Worm (Caenorhabditis elegans) whole organism, L4 larva: ENCODE data around the gene srh-55.

Experiments used
- F44E2.7 ChIP-seq: fragments of 200-800 bp; sonication (Bioruptor generic); IDR thresholded peaks from 2 replicates; pipeline ENCODE4 v2.1.2; 2022; ENCODE audit warnings: missing genetic modification characterization, missing compliant biosample characterization
- F49E8.2 ChIP-seq: sonication (generic microtip); optimal IDR thresholded peaks from 2 replicates; lab custom pipeline; 2016; ENCODE audit warnings: missing compliant biosample characterization, mild to moderate bottlenecking, missing genetic modification characterization, borderline replicate concordance
- Y5F2A.4 ChIP-seq: fragments of 200-800 bp; sonication (Bioruptor generic); optimal IDR thresholded peaks from 2 replicates; lab custom pipeline; 2018; ENCODE audit warnings: mild to moderate bottlenecking, missing genetic modification characterization, missing compliant biosample characterization
- ceh-20 ChIP-seq: fragments of 200-800 bp; sonication (Bioruptor generic); IDR thresholded peaks from 2 replicates; pipeline ENCODE4 v1.3.6; 2022; ENCODE audit warnings: missing genetic modification reagents, missing genetic modification characterization, missing compliant biosample characterization
- ceh-44 ChIP-seq: fragments of 200-800 bp; sonication (Bioruptor generic); IDR thresholded peaks from 2 replicates; pipeline ENCODE4 v1.3.6; 2022; ENCODE audit warnings: missing genetic modification reagents, missing genetic modification characterization, missing compliant biosample characterization
- ceh-62 ChIP-seq: sonication (generic microtip); optimal IDR thresholded peaks from 2 replicates; lab custom pipeline; 2017; ENCODE audit warnings: missing biosample characterization, missing genetic modification characterization
- ceh-82 ChIP-seq: sonication (generic microtip); optimal IDR thresholded peaks from 2 replicates; lab custom pipeline; 2017; ENCODE audit warnings: missing biosample characterization, missing genetic modification characterization
- ces-1 ChIP-seq: fragments of 150-350 bp; sonication (generic microtip); optimal IDR thresholded peaks from 4 replicates; lab custom pipeline; 2014; ENCODE audit warnings: missing biosample characterization, missing genetic modification reagents, missing genetic modification characterization
- cey-2 ChIP-seq: sonication (generic microtip); optimal IDR thresholded peaks from 3 replicates; lab custom pipeline; 2017; ENCODE audit warnings: missing genetic modification characterization, mild to moderate bottlenecking, missing compliant biosample characterization, antibody characterized with exemption, borderline replicate concordance; ENCODE audit not compliant: insufficient read depth
- daf-19 ChIP-seq: fragments of 200-800 bp; sonication (Bioruptor generic); conservative IDR thresholded peaks from 2 replicates; pipeline ENCODE4 v1.3.6; 2022; ENCODE audit warnings: missing genetic modification characterization, missing compliant biosample characterization
- dmd-6 ChIP-seq: fragments of 200-800 bp; sonication (Bioruptor generic); IDR thresholded peaks from 2 replicates; pipeline ENCODE4 v1.3.6; 2022; ENCODE audit warnings: missing genetic modification reagents, missing genetic modification characterization, missing compliant biosample characterization
- dmd-8 ChIP-seq: fragments of 200-800 bp; sonication (Bioruptor generic); IDR thresholded peaks from 2 replicates; pipeline ENCODE4 v1.3.6; 2022; ENCODE audit warnings: missing genetic modification characterization, missing compliant biosample characterization
- dve-1 ChIP-seq: sonication (generic microtip); optimal IDR thresholded peaks from 2 replicates; lab custom pipeline; 2017; ENCODE audit warnings: antibody characterized with exemption, mild to moderate bottlenecking, missing genetic modification characterization, missing compliant biosample characterization; ENCODE audit not compliant: insufficient read depth
- egl-43 ChIP-seq: fragments of 200-800 bp; sonication (Bioruptor generic); IDR thresholded peaks from 2 replicates; pipeline ENCODE4 v1.3.6; 2022; ENCODE audit warnings: missing genetic modification reagents, missing genetic modification characterization, missing compliant biosample characterization
- hif-1 ChIP-seq, 2 experiments: sonication (generic microtip); optimal IDR thresholded peaks; 2 replicates each; lab custom pipeline; 2016 to 2017; ENCODE audit warnings: missing compliant biosample characterization in 2 of 2, missing genetic modification characterization in 2 of 2, missing genetic modification reagents in 2 of 2, missing genotype in 2 of 2, mild to moderate bottlenecking in 1 of 2
- hlh-30 ChIP-seq: sonication (generic microtip); optimal IDR thresholded peaks from 2 replicates; lab custom pipeline; 2017; ENCODE audit warnings: antibody characterized with exemption, mild to moderate bottlenecking, missing genetic modification characterization, missing compliant biosample characterization; ENCODE audit not compliant: insufficient read depth
- lin-1 ChIP-seq: fragments of 200-800 bp; sonication (Bioruptor generic); IDR thresholded peaks from 2 replicates; pipeline ENCODE4 v1.3.6; 2022; ENCODE audit warnings: missing genetic modification reagents, missing genetic modification characterization, missing compliant biosample characterization
- lin-13 ChIP-seq: fragments of 150-350 bp; optimal IDR thresholded peaks from 2 replicates; lab custom pipeline; 2014; ENCODE audit warnings: missing biosample characterization, missing genetic modification reagents, missing genetic modification characterization
- lin-29 ChIP-seq: fragments of 200-800 bp; sonication (Bioruptor generic); IDR thresholded peaks from 2 replicates; pipeline ENCODE4 v1.3.6; 2022; ENCODE audit warnings: missing genetic modification reagents, missing genetic modification characterization, missing compliant biosample characterization
- lsy-2 ChIP-seq, 2 experiments: fragments of 150-350 bp in 1 of 2; sonication (generic microtip) in 1 of 2; optimal IDR thresholded peaks; 2 replicates each; lab custom pipeline; 2014 to 2017; ENCODE audit warnings: missing biosample characterization in 2 of 2, missing genetic modification characterization in 2 of 2
- madf-5 ChIP-seq, 2 experiments: fragments of 200-800 bp; sonication (Bioruptor generic); IDR thresholded peaks; 2 replicates each; pipeline ENCODE4 v1.3.6; 2022; ENCODE audit warnings: missing compliant biosample characterization in 2 of 2, missing genetic modification characterization in 2 of 2
- mdt-29 ChIP-seq: fragments of 200-800 bp; sonication (Bioruptor generic); IDR thresholded peaks from 2 replicates; pipeline ENCODE4 v1.3.6; 2022; ENCODE audit warnings: missing genetic modification reagents, missing genetic modification characterization, missing compliant biosample characterization
- mes-2 ChIP-seq: sonication (generic microtip); optimal IDR thresholded peaks from 2 replicates; lab custom pipeline; 2016; ENCODE audit warnings: missing genotype, mild to moderate bottlenecking, missing genetic modification characterization, missing compliant biosample characterization; ENCODE audit not compliant: poor library complexity, severe bottlenecking
- mxl-3 ChIP-seq: fragments of 200-800 bp; sonication (Bioruptor generic); optimal IDR thresholded peaks from 2 replicates; lab custom pipeline; 2018; ENCODE audit warnings: mild to moderate bottlenecking, missing genetic modification characterization, missing compliant biosample characterization
- nhr-102 ChIP-seq: sonication (generic microtip); optimal IDR thresholded peaks from 2 replicates; lab custom pipeline; 2016; ENCODE audit warnings: mild to moderate bottlenecking, missing genetic modification characterization, moderate library complexity, missing compliant biosample characterization
- nhr-25 ChIP-seq: sonication (generic microtip); optimal IDR thresholded peaks from 2 replicates; lab custom pipeline; 2017; ENCODE audit warnings: missing genetic modification characterization, mild to moderate bottlenecking, missing compliant biosample characterization, antibody characterized with exemption, moderate library complexity, borderline replicate concordance; ENCODE audit not compliant: insufficient read depth
- nhr-28 ChIP-seq: fragments of 150-350 bp; optimal IDR thresholded peaks from 2 replicates; lab custom pipeline; 2014; ENCODE audit warnings: missing biosample characterization, missing genetic modification characterization
- nhr-42 ChIP-seq: fragments of 200-800 bp; sonication (Bioruptor generic); IDR thresholded peaks from 2 replicates; pipeline ENCODE4 v1.3.6; 2022; ENCODE audit warnings: missing genetic modification characterization, missing compliant biosample characterization
- nhr-48 ChIP-seq: sonication (generic microtip); optimal IDR thresholded peaks from 2 replicates; lab custom pipeline; 2016; ENCODE audit warnings: mild to moderate bottlenecking, missing genetic modification characterization, missing compliant biosample characterization
- nhr-76 ChIP-seq: fragments of 150-350 bp; optimal IDR thresholded peaks from 2 replicates; lab custom pipeline; 2014; ENCODE audit warnings: missing biosample characterization, missing genetic modification characterization
- pha-4 ChIP-seq, 2 experiments: fragments of 150-350 bp in 1 of 2; fragments of 200-800 bp in 1 of 2; sonication (Bioruptor generic) in 1 of 2; IDR thresholded peaks in 1 of 2; optimal IDR thresholded peaks in 1 of 2; 2 replicates each; pipeline versions ENCODE4 v1.3.6 to Lab custom; 2014 to 2022; ENCODE audit warnings: missing genetic modification characterization in 2 of 2, missing genetic modification reagents in 2 of 2, missing biosample characterization in 1 of 2, missing compliant biosample characterization in 1 of 2
- pqm-1 ChIP-seq: sonication (generic microtip); optimal IDR thresholded peaks from 2 replicates; lab custom pipeline; 2017; ENCODE audit warnings: missing biosample characterization, missing genetic modification characterization
- sdz-12 ChIP-seq: fragments of 200-800 bp; sonication (Bioruptor generic); optimal IDR thresholded peaks from 2 replicates; lab custom pipeline; 2018; ENCODE audit warnings: mild to moderate bottlenecking, missing genetic modification characterization, missing compliant biosample characterization
- set-16 ChIP-seq: fragments of 200-800 bp; sonication (Bioruptor generic); IDR thresholded peaks from 2 replicates; pipeline ENCODE4 v1.3.6; 2022; ENCODE audit warnings: missing genetic modification reagents, missing genetic modification characterization, missing compliant biosample characterization
- snpc-4 ChIP-seq: fragments of 150-350 bp; optimal IDR thresholded peaks from 2 replicates; lab custom pipeline; 2014; ENCODE audit warnings: missing biosample characterization, missing genetic modification characterization
- unc-130 ChIP-seq: sonication (generic microtip); optimal IDR thresholded peaks from 2 replicates; lab custom pipeline; 2016; ENCODE audit warnings: missing genetic modification reagents, missing genetic modification characterization, missing compliant biosample characterization
- unc-39 ChIP-seq: sonication (generic microtip); optimal IDR thresholded peaks from 2 replicates; lab custom pipeline; 2017; ENCODE audit warnings: missing biosample characterization, missing genetic modification characterization
- zag-1 ChIP-seq: fragments of 150-350 bp; optimal IDR thresholded peaks from 2 replicates; lab custom pipeline; 2014; ENCODE audit warnings: missing biosample characterization, missing genetic modification characterization
- zfp-2 ChIP-seq: sonication (generic microtip); optimal IDR thresholded peaks from 2 replicates; lab custom pipeline; 2016; ENCODE audit warnings: mild to moderate bottlenecking, missing genetic modification characterization, missing compliant biosample characterization
- zip-11 ChIP-seq: fragments of 200-800 bp; sonication (Bioruptor generic); IDR thresholded peaks from 2 replicates; pipeline ENCODE4 v1.3.6; 2022; ENCODE audit warnings: missing genetic modification characterization, missing compliant biosample characterization
- ztf-11 ChIP-seq: fragments of 150-350 bp; optimal IDR thresholded peaks from 2 replicates; lab custom pipeline; 2014; ENCODE audit warnings: missing biosample characterization, missing genetic modification characterization
- ztf-7 ChIP-seq: fragments of 150-350 bp; optimal IDR thresholded peaks from 2 replicates; lab custom pipeline; 2014; ENCODE audit warnings: missing biosample characterization, missing genetic modification characterization

The srh-55 gene

DNA sequence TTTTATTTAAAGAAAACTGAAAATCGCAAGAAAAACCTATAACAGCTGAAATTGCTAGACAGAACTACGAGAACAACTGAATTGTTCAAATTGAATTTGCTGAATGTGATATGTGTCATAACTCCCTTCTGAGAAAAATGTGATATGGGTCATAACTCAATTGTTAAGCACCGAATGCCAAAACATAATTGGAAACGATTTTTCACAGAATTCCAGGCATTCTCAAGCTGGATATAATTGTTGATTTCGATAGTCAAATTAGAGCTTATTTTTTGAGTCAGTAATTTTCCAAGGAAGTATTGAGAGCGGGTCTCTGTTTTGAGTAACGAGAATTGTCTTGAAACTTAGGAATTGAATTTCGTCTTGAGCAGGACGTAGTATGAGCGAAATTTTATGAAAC, 28.5 kb downstream of the srh-55 start:
- TF ChIP-seq nhr-42 (no peak), unc-39 (tag; lab: Kevin White, UChicago) (no peak), sdz-12 (no peak), snpc-4 (tag; lab: Kevin White, UChicago) (no peak), nhr-25 (tag; lab: Kevin White, UChicago) (no peak), pqm-1 (tag; lab: Kevin White, UChicago) (no peak), ceh-44 (no peak)

DNA sequence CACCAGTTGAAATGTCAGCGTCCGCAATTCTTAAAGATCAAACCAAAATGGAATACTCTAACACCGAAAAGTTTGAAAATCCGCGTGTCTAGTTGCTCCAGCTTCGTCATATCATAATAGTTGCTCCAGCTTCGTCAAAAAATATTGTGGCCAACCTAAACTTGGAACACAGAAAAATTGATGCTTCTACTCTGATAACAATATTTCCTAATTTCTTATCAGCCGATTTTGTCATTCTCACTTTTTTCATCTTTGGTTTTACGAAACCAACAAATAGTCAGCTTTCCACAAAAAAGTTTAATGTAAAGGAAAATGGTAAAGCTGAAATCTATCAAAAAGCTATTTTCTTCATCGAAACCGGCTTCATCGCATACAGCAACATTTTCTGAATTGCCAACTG, 29.0 kb downstream of the srh-55 start, which contains the start of gene fbxa-84:
Gene fbxa-84, plus strand, starts transcription at position 34 of the 400 bp plus-strand sequence.
- TF ChIP-seq pqm-1 (tag; lab: Kevin White, UChicago): peak; percentile 9
- no peak for TF ChIP-seq F44E2.7 (GFP tag; lab: Robert Waterston, UW)
- no peak for TF ChIP-seq madf-5 (GFP tag; IDR thresholded peaks at IDR 0.05; lab: Robert Waterston, UW)
- peak; percentile 33; the same call in 1 of the 2 replicates for TF ChIP-seq dmd-6 (GFP tag; lab: Robert Waterston, UW)
- TF ChIP-seq ceh-20: no peak
- peak; percentile 2 for TF ChIP-seq dve-1 (tag; lab: Kevin White, UChicago)
- no peak for TF ChIP-seq F49E8.2 (tag; lab: Kevin White, UChicago)
- TF ChIP-seq ceh-62 (tag; lab: Kevin White, UChicago): no peak
- TF ChIP-seq nhr-28: peak; percentile 10
- TF ChIP-seq unc-39 (tag; lab: Kevin White, UChicago): no peak
- no peak for TF ChIP-seq pha-4 (GFP tag; IDR thresholded peaks at IDR 0.05; lab: Robert Waterston, UW)
- TF ChIP-seq pha-4 (tag; optimal IDR thresholded peaks at IDR 0.05; lab: Kevin White, UChicago): no peak
- TF ChIP-seq cey-2: no peak
- no peak for TF ChIP-seq nhr-76 (tag; lab: Kevin White, UChicago)
- no peak for TF ChIP-seq hif-1 (tag; optimal IDR thresholded peaks at IDR 0.05; lab: Kevin White, UChicago)
- no peak for TF ChIP-seq egl-43 (GFP tag; lab: Robert Waterston, UW)
- TF ChIP-seq, all 104 proteins: peak for 4

DNA sequence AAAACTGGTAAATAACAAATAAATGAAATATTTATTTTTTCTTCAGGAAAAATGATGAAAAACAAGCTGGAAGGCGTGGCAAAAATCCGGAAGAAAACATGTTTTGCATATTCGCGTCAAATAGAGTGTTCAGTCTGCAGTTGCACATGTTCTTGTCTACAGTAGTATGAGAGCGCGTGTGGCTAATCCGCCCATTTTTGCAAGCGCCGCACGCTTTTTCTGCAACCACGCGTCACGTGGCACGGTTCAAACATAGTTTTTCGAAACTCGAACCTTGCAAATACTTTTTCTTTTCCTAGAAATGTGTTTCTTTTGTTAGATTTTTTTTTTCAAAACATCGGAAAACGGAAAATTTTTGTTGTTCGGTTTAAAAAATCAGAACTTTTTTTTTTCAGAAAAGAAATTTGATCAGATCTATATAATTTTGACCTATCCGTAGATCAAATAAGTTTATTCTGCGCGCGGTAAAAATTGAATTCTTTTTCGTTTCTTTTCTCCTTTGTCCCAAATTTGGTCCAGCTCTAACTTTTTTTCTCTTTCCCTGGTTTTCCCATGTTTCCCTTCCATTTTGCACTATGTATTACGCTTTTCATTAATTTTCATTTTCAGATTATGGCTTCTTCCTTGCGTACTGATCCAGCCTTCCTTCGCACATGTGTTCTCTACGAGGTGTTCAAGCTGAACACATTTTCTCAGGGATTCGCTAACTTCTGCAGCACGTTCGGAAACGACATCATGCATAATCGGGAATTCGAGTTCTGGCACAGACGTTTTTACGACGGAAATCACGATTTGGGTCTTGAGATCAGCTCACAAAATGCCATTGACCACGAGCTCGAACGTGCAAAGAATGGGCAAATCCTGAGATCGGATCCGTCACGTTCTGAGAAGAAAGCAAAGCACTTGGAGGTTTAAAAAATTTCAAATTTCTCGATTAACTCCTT, 31.0 kb downstream of the srh-55 start, which contains the start of gene Y75B12B.1:
Gene Y75B12B.1, plus strand, starts transcription at position 603 of the 944 bp plus-strand sequence.
- TF ChIP-seq ztf-11 (tag; lab: Kevin White, UChicago) (no peak), zag-1 (tag; lab: Kevin White, UChicago) (no peak), mdt-29 (no peak), ztf-7 (no peak), dmd-8 (no peak), nhr-42 (no peak), Y5F2A.4 (GFP tag; lab: Kevin White, UChicago) (no peak), dve-1 (tag; lab: Kevin White, UChicago) (no peak), zip-11 (GFP tag; lab: Robert Waterston, UW) (no peak), mxl-3 (GFP tag; lab: Kevin White, UChicago) (no peak), unc-39 (tag; lab: Kevin White, UChicago) (no peak), unc-130 (peak; percentile 55), lin-1 (GFP tag; lab: Robert Waterston, UW) (no peak), nhr-102 (no peak), nhr-48 (no peak), lin-29 (GFP tag; lab: Robert Waterston, UW) (no peak), daf-19 (no peak), lin-13 (GFP tag; lab: Kevin White, UChicago) (peak; percentile 12), zfp-2 (tag; lab: Kevin White, UChicago) (no peak), set-16 (GFP tag; lab: Robert Waterston, UW) (no peak), cey-2 (no peak), ceh-82 (tag; lab: Kevin White, UChicago) (no peak), lsy-2 (tag; optimal IDR thresholded peaks at IDR 0.05; lab: Kevin White, UChicago) (no peak), hlh-30 (no peak), mes-2 (tag; lab: Kevin White, UChicago) (no peak), dmd-6 (GFP tag; lab: Robert Waterston, UW) (no peak), F49E8.2 (tag; lab: Kevin White, UChicago) (peak; percentile 78), ces-1 (GFP tag; lab: Kevin White, UChicago) (no peak), ceh-20 (no peak), ceh-44 (no peak), pqm-1 (tag; lab: Kevin White, UChicago) (no peak), madf-5 (GFP tag; IDR thresholded peaks at IDR 0.05; lab: Robert Waterston, UW) (no peak)
